Worm (Caenorhabditis elegans) whole organism, L4 larva: ENCODE measurements around the gene srx-119.

ENCODE experiments used
- F26F4.8 ChIP-seq: fragments of 200-800 bp; sonication (Bioruptor generic); conservative IDR thresholded peaks from 2 replicates; pipeline ENCODE4 v1.3.6; 2022; ENCODE audit warnings: missing genetic modification characterization, missing compliant biosample characterization
- F37D6.2 ChIP-seq: sonication (generic microtip); optimal IDR thresholded peaks from 2 replicates; lab custom pipeline; 2016; ENCODE audit warnings: mild to moderate bottlenecking, missing genetic modification characterization, missing compliant biosample characterization
- F49E8.2 ChIP-seq: sonication (generic microtip); optimal IDR thresholded peaks from 2 replicates; lab custom pipeline; 2016; ENCODE audit warnings: missing compliant biosample characterization, mild to moderate bottlenecking, missing genetic modification characterization, borderline replicate concordance
- Y5F2A.4 ChIP-seq: fragments of 200-800 bp; sonication (Bioruptor generic); optimal IDR thresholded peaks from 2 replicates; lab custom pipeline; 2018; ENCODE audit warnings: mild to moderate bottlenecking, missing genetic modification characterization, missing compliant biosample characterization
- Y75B8A.6 ChIP-seq: fragments of 200-800 bp; sonication (Bioruptor generic); IDR thresholded peaks from 2 replicates; pipeline ENCODE4 v1.3.6; 2022; ENCODE audit warnings: missing genetic modification reagents, missing genetic modification characterization, missing compliant biosample characterization
- ceh-20 ChIP-seq: fragments of 200-800 bp; sonication (Bioruptor generic); IDR thresholded peaks from 2 replicates; pipeline ENCODE4 v1.3.6; 2022; ENCODE audit warnings: missing genetic modification reagents, missing genetic modification characterization, missing compliant biosample characterization
- ceh-62 ChIP-seq: sonication (generic microtip); optimal IDR thresholded peaks from 2 replicates; lab custom pipeline; 2017; ENCODE audit warnings: missing biosample characterization, missing genetic modification characterization
- ces-1 ChIP-seq: fragments of 150-350 bp; sonication (generic microtip); optimal IDR thresholded peaks from 4 replicates; lab custom pipeline; 2014; ENCODE audit warnings: missing biosample characterization, missing genetic modification reagents, missing genetic modification characterization
- cey-2 ChIP-seq: sonication (generic microtip); optimal IDR thresholded peaks from 3 replicates; lab custom pipeline; 2017; ENCODE audit warnings: missing genetic modification characterization, mild to moderate bottlenecking, missing compliant biosample characterization, antibody characterized with exemption, borderline replicate concordance; ENCODE audit not compliant: insufficient read depth
- daf-12 ChIP-seq: fragments of 150-350 bp; optimal IDR thresholded peaks from 2 replicates; lab custom pipeline; 2014; ENCODE audit warnings: missing biosample characterization, missing genetic modification reagents, missing genetic modification characterization
- daf-16 ChIP-seq, 3 experiments: sonication (generic microtip); optimal IDR thresholded peaks; 2 replicates each; lab custom pipeline; 2016 to 2017; ENCODE audit warnings: missing genetic modification characterization in 3 of 3, missing genetic modification reagents in 3 of 3, mild to moderate bottlenecking in 2 of 3, missing compliant biosample characterization in 2 of 3, missing biosample characterization in 1 of 3, moderate library complexity in 1 of 3
- dmd-9 ChIP-seq: fragments of 200-800 bp; sonication (Bioruptor generic); IDR thresholded peaks from 2 replicates; pipeline ENCODE4 v1.3.6; 2022; ENCODE audit warnings: missing genetic modification reagents, missing genetic modification characterization, missing compliant biosample characterization
- dpl-1 ChIP-seq: fragments of 150-350 bp; optimal IDR thresholded peaks from 2 replicates; lab custom pipeline; 2014; ENCODE audit warnings: missing biosample characterization, missing genetic modification reagents, missing genetic modification characterization
- duxl-1 ChIP-seq: sonication (generic microtip); optimal IDR thresholded peaks from 2 replicates; lab custom pipeline; 2016; ENCODE audit warnings: mild to moderate bottlenecking, missing genetic modification characterization, moderate library complexity, missing compliant biosample characterization; ENCODE audit not compliant: poor library complexity
- egl-27 ChIP-seq: sonication (generic microtip); optimal IDR thresholded peaks from 3 replicates; lab custom pipeline; 2017; ENCODE audit warnings: missing biosample characterization, missing genetic modification reagents, missing genetic modification characterization
- gei-8 ChIP-seq: fragments of 200-800 bp; sonication (Bioruptor generic); optimal IDR thresholded peaks from 2 replicates; lab custom pipeline; 2018; ENCODE audit warnings: mild to moderate bottlenecking, missing genetic modification characterization, missing compliant biosample characterization
- hlh-11 ChIP-seq: fragments of 200-800 bp; sonication (Bioruptor generic); optimal IDR thresholded peaks from 2 replicates; lab custom pipeline; 2018; ENCODE audit warnings: mild to moderate bottlenecking, missing genetic modification characterization, missing compliant biosample characterization
- hlh-30 ChIP-seq: sonication (generic microtip); optimal IDR thresholded peaks from 2 replicates; lab custom pipeline; 2017; ENCODE audit warnings: antibody characterized with exemption, mild to moderate bottlenecking, missing genetic modification characterization, missing compliant biosample characterization; ENCODE audit not compliant: insufficient read depth
- jun-1 ChIP-seq: fragments of 150-350 bp; optimal IDR thresholded peaks from 2 replicates; lab custom pipeline; 2014; ENCODE audit warnings: missing biosample characterization, missing genetic modification reagents, missing genetic modification characterization
- lim-7 ChIP-seq: fragments of 200-800 bp; sonication (Bioruptor generic); IDR thresholded peaks from 2 replicates; pipeline ENCODE4 v1.3.6; 2022; ENCODE audit warnings: missing genetic modification characterization, missing compliant biosample characterization
- lin-15B ChIP-seq: fragments of 150-350 bp; sonication (generic microtip); optimal IDR thresholded peaks from 3 replicates; lab custom pipeline; 2014; ENCODE audit warnings: missing biosample characterization, missing genetic modification characterization
- lin-29 ChIP-seq: fragments of 200-800 bp; sonication (Bioruptor generic); IDR thresholded peaks from 2 replicates; pipeline ENCODE4 v1.3.6; 2022; ENCODE audit warnings: missing genetic modification reagents, missing genetic modification characterization, missing compliant biosample characterization
- lin-38 ChIP-seq: fragments of 200-800 bp; sonication (Bioruptor generic); IDR thresholded peaks from 2 replicates; pipeline ENCODE4 v1.3.6; 2022; ENCODE audit warnings: missing genetic modification reagents, missing genetic modification characterization, missing compliant biosample characterization
- mdl-1 ChIP-seq, 2 experiments: fragments of 150-350 bp in 1 of 2; sonication (generic microtip) in 1 of 2; optimal IDR thresholded peaks; 2 replicates each; lab custom pipeline; 2014 to 2017; ENCODE audit warnings: missing biosample characterization in 2 of 2, missing genetic modification characterization in 2 of 2
- mes-2 ChIP-seq: sonication (generic microtip); optimal IDR thresholded peaks from 2 replicates; lab custom pipeline; 2016; ENCODE audit warnings: missing genotype, mild to moderate bottlenecking, missing genetic modification characterization, missing compliant biosample characterization; ENCODE audit not compliant: poor library complexity, severe bottlenecking
- mxl-3 ChIP-seq: fragments of 200-800 bp; sonication (Bioruptor generic); optimal IDR thresholded peaks from 2 replicates; lab custom pipeline; 2018; ENCODE audit warnings: mild to moderate bottlenecking, missing genetic modification characterization, missing compliant biosample characterization
- nhr-25 ChIP-seq: sonication (generic microtip); optimal IDR thresholded peaks from 2 replicates; lab custom pipeline; 2017; ENCODE audit warnings: missing genetic modification characterization, mild to moderate bottlenecking, missing compliant biosample characterization, antibody characterized with exemption, moderate library complexity, borderline replicate concordance; ENCODE audit not compliant: insufficient read depth
- nhr-6 ChIP-seq: fragments of 150-350 bp; optimal IDR thresholded peaks from 2 replicates; lab custom pipeline; 2014; ENCODE audit warnings: missing biosample characterization, missing genetic modification characterization
- nhr-76 ChIP-seq: fragments of 150-350 bp; optimal IDR thresholded peaks from 2 replicates; lab custom pipeline; 2014; ENCODE audit warnings: missing biosample characterization, missing genetic modification characterization
- pqm-1 ChIP-seq: sonication (generic microtip); optimal IDR thresholded peaks from 2 replicates; lab custom pipeline; 2017; ENCODE audit warnings: missing biosample characterization, missing genetic modification characterization
- saeg-2 ChIP-seq: fragments of 200-800 bp; sonication (Bioruptor generic); IDR thresholded peaks from 2 replicates; pipeline ENCODE4 v1.3.6; 2022; ENCODE audit warnings: missing genetic modification reagents, missing genetic modification characterization, missing compliant biosample characterization
- skn-1 ChIP-seq: fragments of 150-350 bp; optimal IDR thresholded peaks from 2 replicates; lab custom pipeline; 2014; ENCODE audit warnings: missing biosample characterization, missing genetic modification characterization
- tag-97 ChIP-seq: fragments of 200-800 bp; sonication (Bioruptor generic); IDR thresholded peaks from 2 replicates; pipeline ENCODE4 v1.3.6; 2022; ENCODE audit warnings: missing genetic modification characterization, missing compliant biosample characterization
- tra-1 ChIP-seq: fragments of 200-800 bp; sonication (Bioruptor generic); IDR thresholded peaks from 2 replicates; pipeline ENCODE4 v1.3.6; 2022; ENCODE audit warnings: missing genetic modification reagents, missing genetic modification characterization, missing compliant biosample characterization
- zag-1 ChIP-seq: fragments of 150-350 bp; optimal IDR thresholded peaks from 2 replicates; lab custom pipeline; 2014; ENCODE audit warnings: missing biosample characterization, missing genetic modification characterization
- zip-11 ChIP-seq: fragments of 200-800 bp; sonication (Bioruptor generic); IDR thresholded peaks from 2 replicates; pipeline ENCODE4 v1.3.6; 2022; ENCODE audit warnings: missing genetic modification characterization, missing compliant biosample characterization

Gene srx-119

ce11 chrII:12527947-12528346, at the start of gene srx-119:
Gene srx-119, plus strand, starts transcription at chrII:12528247.
- TF ChIP-seq lin-29 (GFP tag; lab: Robert Waterston, UW) (no peak), pqm-1 (tag; lab: Kevin White, UChicago) (no peak), nhr-25 (tag; lab: Kevin White, UChicago) (no peak), mes-2 (tag; lab: Kevin White, UChicago) (no peak), zag-1 (tag; lab: Kevin White, UChicago) (no peak), ceh-20 (GFP tag; lab: Robert Waterston, UW) (no peak), dmd-9 (GFP tag; lab: Robert Waterston, UW) (no peak), F26F4.8 (no peak), Y75B8A.6 (no peak), lin-38 (GFP tag; lab: Robert Waterston, UW) (no peak), cey-2 (tag; lab: Kevin White, UChicago) (no peak), ceh-62 (tag; lab: Kevin White, UChicago) (no peak), lin-15B (tag; lab: Kevin White, UChicago) (no peak)

- TF ChIP-seq daf-12, result no peak
- no peak for TF ChIP-seq hlh-11 (tag; lab: Kevin White, UChicago)
- TF ChIP-seq saeg-2 (GFP tag; lab: Robert Waterston, UW), result no peak
- TF ChIP-seq egl-27 (tag; lab: Kevin White, UChicago), result no peak
- no peak for TF ChIP-seq ces-1 (GFP tag; lab: Kevin White, UChicago)
- no peak for TF ChIP-seq zag-1 (tag; lab: Kevin White, UChicago)
- TF ChIP-seq jun-1 (tag; lab: Kevin White, UChicago), result no peak
- no peak for TF ChIP-seq nhr-76
- no peak for TF ChIP-seq hlh-30 (tag; lab: Kevin White, UChicago)
- no peak for TF ChIP-seq F37D6.2 (tag; lab: Kevin White, UChicago)
- TF ChIP-seq daf-16 (GFP tag; optimal IDR thresholded peaks at IDR 0.05; lab: Kevin White, UChicago), result no peak
- TF ChIP-seq daf-16 (tag; optimal IDR thresholded peaks at IDR 0.05; lab: Kevin White, UChicago), result no peak
Observed at ce11 chrII:12480811-12481210, 47.2 kb upstream of the srx-119 start, which contains the start of gene arrd-9. Gene arrd-9, minus strand, starts transcription at chrII:12480911.

- TF ChIP-seq Y5F2A.4 (GFP tag; lab: Kevin White, UChicago) (no peak), dpl-1 (GFP tag; lab: Kevin White, UChicago) (no peak), daf-12 (no peak), duxl-1 (tag; lab: Kevin White, UChicago) (no peak), gei-8 (no peak), zip-11 (GFP tag; lab: Robert Waterston, UW) (no peak), pqm-1 (tag; lab: Kevin White, UChicago) (no peak), tra-1 (GFP tag; lab: Robert Waterston, UW) (no peak), mxl-3 (GFP tag; lab: Kevin White, UChicago) (no peak), F49E8.2 (no peak), tag-97 (GFP tag; lab: Robert Waterston, UW) (no peak), skn-1 (tag; lab: Kevin White, UChicago) (no peak), lim-7 (GFP tag; lab: Robert Waterston, UW) (no peak), nhr-6 (no peak), mdl-1 (tag; optimal IDR thresholded peaks at IDR 0.05; lab: Kevin White, UChicago) (no peak)
Observed at ce11 chrII:12481645-12482044, 46.4 kb upstream of the srx-119 start.
